Fruit fly (Drosophila melanogaster): Measurements from ENCODE around the gene Gart.
A peak's percentile ranks its signal among the peaks of the same experiment; 100 is the strongest.

The Gart gene

DNA sequence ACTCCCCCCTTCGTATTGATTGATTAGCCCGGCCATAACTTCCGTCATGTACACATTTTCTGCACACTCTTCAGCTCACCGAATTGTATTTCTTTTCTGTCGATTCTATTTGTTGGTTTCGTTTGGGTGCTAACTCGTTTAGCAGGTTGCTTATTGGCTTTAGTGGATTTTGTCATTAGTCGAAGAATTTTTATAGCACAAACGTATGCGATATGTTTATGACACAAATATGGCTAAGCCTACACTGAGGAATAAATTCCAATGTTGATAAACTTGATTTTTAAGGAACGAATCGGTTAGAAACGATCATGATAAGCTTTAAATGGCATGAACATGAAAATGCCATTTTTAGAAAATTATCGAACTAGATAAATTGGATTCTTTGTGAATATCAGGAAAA is 25.0 kb downstream of the Gart start:
- TF ChIP-seq insv (optimal IDR thresholded peaks at IDR 0.05), result no peak
- no peak for TF ChIP-seq psq (optimal IDR thresholded peaks at IDR 0.05)

- TF ChIP-seq h (optimal IDR thresholded peaks at IDR 0.05) (no peak), ttk (optimal IDR thresholded peaks at IDR 0.05) (no peak), psq (optimal IDR thresholded peaks at IDR 0.05) (no peak), Myc (optimal IDR thresholded peaks at IDR 0.05) (no peak), insv (optimal IDR thresholded peaks at IDR 0.05) (no peak), Sin3A (optimal IDR thresholded peaks at IDR 0.05) (no peak)
These were observed 32.6 kb downstream of the Gart start for dm6 chr2L:6991085-6991484.

DNA sequence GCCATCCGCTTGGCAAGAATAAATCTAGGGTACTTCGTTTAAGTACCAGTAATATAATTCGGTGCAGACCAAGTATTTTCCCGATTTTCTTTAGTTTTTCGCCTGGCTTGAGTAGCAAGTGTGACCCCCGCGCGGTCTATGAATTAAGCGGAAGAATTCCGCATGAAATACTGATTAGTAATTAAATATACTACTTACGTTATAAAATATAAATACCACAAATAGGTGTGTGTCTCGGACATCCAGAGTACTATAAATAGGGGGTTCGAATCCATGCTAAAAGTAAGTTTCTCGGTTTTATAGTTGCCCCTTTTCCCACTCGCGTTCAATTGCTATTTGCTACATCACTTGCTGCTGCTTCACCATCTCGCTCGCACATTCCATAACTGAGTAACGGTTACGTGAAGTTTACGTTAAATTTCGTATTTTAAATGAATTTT is 52.1 kb downstream of the Gart start, which contains the start of gene snRNP-U1-70K:
TSS of gene snRNP-U1-70K (minus strand) at position 141 of the 440 bp plus-strand sequence.
- TF ChIP-seq ttk (optimal IDR thresholded peaks at IDR 0.05) (no peak), h (optimal IDR thresholded peaks at IDR 0.05) (no peak), Sin3A (optimal IDR thresholded peaks at IDR 0.05) (no peak), Myc (optimal IDR thresholded peaks at IDR 0.05) (no peak), insv (optimal IDR thresholded peaks at IDR 0.05) (no peak), psq (optimal IDR thresholded peaks at IDR 0.05) (no peak)

- TF ChIP-seq h (optimal IDR thresholded peaks at IDR 0.05) (no peak), psq (optimal IDR thresholded peaks at IDR 0.05) (no peak), ttk (optimal IDR thresholded peaks at IDR 0.05) (peak; percentile 93)
These were observed 52.9 kb downstream of the Gart start for dm6 chr2L:6970813-6971212.

- TF ChIP-seq insv (optimal IDR thresholded peaks at IDR 0.05), result no peak
- no peak for TF ChIP-seq ttk (optimal IDR thresholded peaks at IDR 0.05)
- no peak for TF ChIP-seq Sin3A (optimal IDR thresholded peaks at IDR 0.05)
- TF ChIP-seq Myc (optimal IDR thresholded peaks at IDR 0.05), result no peak
- no peak for TF ChIP-seq psq (optimal IDR thresholded peaks at IDR 0.05)
These were observed 55.6 kb downstream of the Gart start for dm6 chr2L:6968013-6968517.

- TF ChIP-seq Myc (optimal IDR thresholded peaks at IDR 0.05) (no peak), ttk (optimal IDR thresholded peaks at IDR 0.05) (no peak)
These were observed 56.2 kb downstream of the Gart start, which contains the start of gene Sumo for dm6 chr2L:6967422-6968012. TSS of gene Sumo (minus strand) at chr2L:6967644.

DNA sequence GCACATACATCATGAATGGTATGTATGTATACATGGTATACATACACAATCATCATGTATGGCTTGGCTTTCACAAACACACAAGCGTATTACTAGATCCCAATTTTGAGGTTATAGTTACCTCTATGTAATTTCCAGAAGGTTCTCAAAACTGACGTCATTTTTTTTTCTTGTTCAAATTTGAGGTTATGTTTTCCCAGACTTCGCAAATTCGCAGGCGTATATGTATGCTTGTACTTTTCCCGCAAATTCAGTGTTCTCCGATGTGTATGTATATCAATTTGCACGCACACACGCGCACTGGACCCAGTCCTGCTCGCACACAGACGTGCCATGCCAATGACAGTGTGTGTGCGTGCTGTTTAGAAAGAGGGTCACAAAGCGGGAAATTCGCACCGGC is 57.4 kb downstream of the Gart start:
- TF ChIP-seq psq (optimal IDR thresholded peaks at IDR 0.05) (no peak), Myc (optimal IDR thresholded peaks at IDR 0.05) (no peak), h (optimal IDR thresholded peaks at IDR 0.05) (no peak), Sin3A (optimal IDR thresholded peaks at IDR 0.05) (no peak), insv (optimal IDR thresholded peaks at IDR 0.05) (no peak), ttk (optimal IDR thresholded peaks at IDR 0.05) (no peak)

- no peak for TF ChIP-seq psq (optimal IDR thresholded peaks at IDR 0.05)
- TF ChIP-seq ttk (optimal IDR thresholded peaks at IDR 0.05), result peak; percentile 17
- TF ChIP-seq Sin3A (optimal IDR thresholded peaks at IDR 0.05), result no peak
- TF ChIP-seq insv (optimal IDR thresholded peaks at IDR 0.05), result no peak
- no peak for TF ChIP-seq h (optimal IDR thresholded peaks at IDR 0.05)
- TF ChIP-seq Myc (optimal IDR thresholded peaks at IDR 0.05), result no peak
These were observed 59.1 kb downstream of the Gart start for dm6 chr2L:6964632-6965031.
